Fruit fly (Drosophila melanogaster) Kc167 (cell line): ENCODE measurements around the gene Fntb.

Experiments used
- Myc ChIP-seq: fragments of >200 bp; optimal IDR thresholded peaks from 2 replicates; lab custom pipeline; 2017; ENCODE audit warnings: missing external identifiers
- Sin3A ChIP-seq: fragments of >200 bp; optimal IDR thresholded peaks from 2 replicates; lab custom pipeline; 2018; ENCODE audit warnings: missing external identifiers
- h ChIP-seq: fragments of >200 bp; optimal IDR thresholded peaks from 3 replicates; lab custom pipeline; 2018; ENCODE audit warnings: missing external identifiers
- insv ChIP-seq: fragments of >200 bp; optimal IDR thresholded peaks from 3 replicates; lab custom pipeline; 2018; ENCODE audit warnings: missing external identifiers
- psq ChIP-seq: fragments of >200 bp; optimal IDR thresholded peaks from 2 replicates; lab custom pipeline; 2017; ENCODE audit warnings: missing external identifiers
- ttk ChIP-seq: sonication (Bioruptor generic); optimal IDR thresholded peaks from 2 replicates; lab custom pipeline; 2017; ENCODE audit warnings: missing external identifiers

DNA sequence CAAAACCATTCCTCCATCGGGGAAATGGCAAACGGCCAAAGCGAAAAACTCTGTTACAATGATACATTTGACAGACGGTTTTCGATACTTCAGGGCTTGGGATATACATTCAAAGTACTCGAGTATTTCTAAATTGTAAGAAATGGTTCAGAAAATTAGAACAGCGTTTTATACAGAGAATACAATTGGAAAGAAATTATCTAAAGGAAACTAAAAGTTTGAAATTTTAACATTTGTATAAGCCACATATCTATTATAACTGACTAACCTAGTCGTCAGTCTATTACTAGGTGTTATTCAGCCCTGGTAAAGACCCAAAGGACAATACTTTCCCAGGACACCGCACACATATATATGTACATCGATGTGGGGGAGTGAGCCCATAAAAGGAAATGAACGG, 43.7 kb downstream of the Fntb start:
- TF ChIP-seq insv (no peak), h (lab: Kevin White, UChicago) (no peak), Myc (lab: Kevin White, UChicago) (no peak), psq (no peak), ttk (lab: Kevin White, UChicago) (no peak), Sin3A (lab: Kevin White, UChicago) (no peak)
